Fruit fly (Drosophila melanogaster) whole organism: Measurements from ENCODE around the gene Glt.

Experiments
- CG8478 ChIP-seq: fragments of >200 bp; optimal IDR thresholded peaks from 2 replicates; lab custom pipeline; 2018; ENCODE audit warnings: inconsistent platforms
- Dll ChIP-seq: fragments of >200 bp; optimal IDR thresholded peaks from 2 replicates; lab custom pipeline; 2017
- EcR ChIP-seq, 2 experiments: fragments of >200 bp; optimal IDR thresholded peaks; 2 replicates each; lab custom pipeline; 2017; ENCODE audit warnings: missing biosample characterization in 2 of 2, missing genetic modification characterization in 2 of 2, missing genetic modification reagents in 2 of 2
- pan ChIP-seq: fragments of >200 bp; optimal IDR thresholded peaks from 2 replicates; lab custom pipeline; 2017
- usp ChIP-seq: fragments of >200 bp; optimal IDR thresholded peaks from 2 replicates; lab custom pipeline; 2017; ENCODE audit warnings: missing biosample characterization, missing genetic modification characterization, mixed read lengths

- TF ChIP-seq CG8478 (no peak), pan (lab: Kevin White, UChicago) (no peak), usp (GFP tag; lab: Kevin White, UChicago) (no peak), EcR (GFP tag; optimal IDR thresholded peaks at IDR 0.05; lab: Kevin White, UChicago) (no peak), Dll (lab: Kevin White, UChicago) (no peak)
These were observed 43.9 kb downstream of the Glt start for dm6 chr2L:8716383-8716782.
